Fruit fly (Drosophila melanogaster) whole organism, embryonic: ENCODE measurements around the gene SPoCk.

ENCODE experiments used
- CG10366 ChIP-seq: fragments of 200-800 bp; sonication (Bioruptor generic); IDR thresholded peaks from 2 replicates; pipeline ENCODE4 v1.3.6; 2022; ENCODE audit warnings: missing biosample characterization, missing genetic modification characterization
- CG12155 ChIP-seq: fragments of 200-800 bp; sonication (Bioruptor generic); optimal IDR thresholded peaks from 3 replicates; lab custom pipeline; 2016; ENCODE audit warnings: missing biosample characterization, missing genetic modification characterization
- CG12299 ChIP-seq: fragments of 200-800 bp; sonication (Bioruptor generic); optimal IDR thresholded peaks from 2 replicates; lab custom pipeline; 2018; ENCODE audit warnings: missing biosample characterization, mild to moderate bottlenecking, missing genetic modification characterization
- CG1602 ChIP-seq: fragments of 200-800 bp; sonication (Bioruptor generic); optimal IDR thresholded peaks from 3 replicates; lab custom pipeline; 2016; ENCODE audit warnings: missing biosample characterization, missing genetic modification characterization
- CG17359 ChIP-seq: fragments of 200-800 bp; sonication (Bioruptor generic); optimal IDR thresholded peaks from 3 replicates; lab custom pipeline; 2018; ENCODE audit warnings: missing biosample characterization, mild to moderate bottlenecking, missing genetic modification characterization, moderate library complexity
- CG17912 ChIP-seq: fragments of 200-800 bp; sonication (Bioruptor generic); optimal IDR thresholded peaks from 2 replicates; lab custom pipeline; 2018; ENCODE audit warnings: missing biosample characterization, mild to moderate bottlenecking, missing genetic modification characterization
- CG18262 ChIP-seq: fragments of 200-800 bp; optimal IDR thresholded peaks from 3 replicates; lab custom pipeline; 2019; ENCODE audit warnings: missing biosample characterization, mild to moderate bottlenecking, missing genetic modification characterization, moderate library complexity
- CG1832 ChIP-seq: fragments of 200-800 bp; sonication (Bioruptor generic); optimal IDR thresholded peaks from 2 replicates; lab custom pipeline; 2017; ENCODE audit warnings: missing biosample characterization, mild to moderate bottlenecking, missing genetic modification characterization, inconsistent platforms
- CG18619 ChIP-seq: fragments of 200-800 bp; sonication (Bioruptor generic); optimal IDR thresholded peaks from 3 replicates; lab custom pipeline; 2017; ENCODE audit warnings: missing biosample characterization, mild to moderate bottlenecking, missing genetic modification characterization
- CG3407 ChIP-seq: fragments of 200-800 bp; sonication (Bioruptor generic); optimal IDR thresholded peaks from 2 replicates; lab custom pipeline; 2018; ENCODE audit warnings: missing biosample characterization, mild to moderate bottlenecking, missing genetic modification characterization
- CG34422 ChIP-seq: fragments of 200-800 bp; sonication (Bioruptor generic); IDR thresholded peaks from 3 replicates; pipeline ENCODE4 v1.3.6; 2022; ENCODE audit warnings: missing biosample characterization, missing genetic modification characterization
- CG5245 ChIP-seq: fragments of 200-800 bp; sonication (Bioruptor generic); optimal IDR thresholded peaks from 3 replicates; lab custom pipeline; 2016; ENCODE audit warnings: missing biosample characterization, missing genetic modification characterization
- D19A ChIP-seq: fragments of 200-800 bp; optimal IDR thresholded peaks from 3 replicates; lab custom pipeline; 2019; ENCODE audit warnings: missing biosample characterization, mild to moderate bottlenecking, missing genetic modification characterization, moderate library complexity
- Dbx ChIP-seq: fragments of 200-800 bp; sonication (Bioruptor generic); IDR thresholded peaks from 3 replicates; pipeline ENCODE4 v1.3.6; 2022; ENCODE audit warnings: missing biosample characterization, missing genetic modification characterization
- Deaf1 ChIP-seq: fragments of 200-800 bp; optimal IDR thresholded peaks from 3 replicates; lab custom pipeline; 2019; ENCODE audit warnings: missing biosample characterization, mild to moderate bottlenecking, missing genetic modification characterization, moderate library complexity
- Doc2 ChIP-seq: fragments of 200-800 bp; sonication (Bioruptor generic); IDR thresholded peaks from 2 replicates; pipeline ENCODE4 v1.3.6; 2022; ENCODE audit warnings: missing biosample characterization, missing genetic modification characterization
- Doc3 ChIP-seq: fragments of 200-800 bp; sonication (Bioruptor generic); IDR thresholded peaks from 3 replicates; pipeline ENCODE4 v1.3.6; 2022; ENCODE audit warnings: missing biosample characterization, missing genetic modification characterization; ENCODE audit not compliant: partially characterized antibody
- Gug ChIP-seq: fragments of 200-800 bp; sonication (Bioruptor generic); IDR thresholded peaks from 4 replicates; pipeline ENCODE4 v1.3.6; 2022; ENCODE audit warnings: missing biosample characterization, missing genetic modification characterization
- H2.0 ChIP-seq: fragments of 200-800 bp; sonication (Bioruptor generic); IDR thresholded peaks from 2 replicates; pipeline ENCODE4 v1.3.6; 2022; ENCODE audit warnings: missing biosample characterization, missing genetic modification characterization
- HLH3B ChIP-seq: fragments of 200-800 bp; sonication (Bioruptor generic); IDR thresholded peaks from 2 replicates; pipeline ENCODE4 v1.3.6; 2022; ENCODE audit warnings: missing biosample characterization, missing genetic modification characterization
- Hey ChIP-seq: fragments of 200-800 bp; sonication (Bioruptor generic); optimal IDR thresholded peaks from 3 replicates; lab custom pipeline; 2018; ENCODE audit warnings: missing biosample characterization, mild to moderate bottlenecking, missing genetic modification characterization
- HmgD ChIP-seq: fragments of 200-800 bp; sonication (Bioruptor generic); optimal IDR thresholded peaks from 3 replicates; lab custom pipeline; 2016; ENCODE audit warnings: missing biosample characterization, missing genetic modification characterization
- Hr3 ChIP-seq: fragments of 200-800 bp; sonication (Bioruptor generic); optimal IDR thresholded peaks from 3 replicates; lab custom pipeline; 2016; ENCODE audit warnings: missing biosample characterization, missing genetic modification characterization
- MESR4 ChIP-seq: fragments of 200-800 bp; sonication (Bioruptor generic); optimal IDR thresholded peaks from 2 replicates; lab custom pipeline; 2018; ENCODE audit warnings: missing biosample characterization, mild to moderate bottlenecking, missing genetic modification characterization, moderate library complexity
- Myb ChIP-seq: fragments of 200-800 bp; sonication (Bioruptor generic); optimal IDR thresholded peaks from 2 replicates; lab custom pipeline; 2016; ENCODE audit warnings: missing biosample characterization, missing genetic modification characterization
- NfI ChIP-seq: fragments of 200-800 bp; sonication (Bioruptor generic); optimal IDR thresholded peaks from 3 replicates; lab custom pipeline; 2018; ENCODE audit warnings: missing biosample characterization, mild to moderate bottlenecking, missing genetic modification characterization, moderate library complexity
- Opbp ChIP-seq: fragments of 200-800 bp; sonication (Bioruptor generic); IDR thresholded peaks from 3 replicates; pipeline ENCODE4 v1.3.6; 2022; ENCODE audit warnings: missing biosample characterization, missing genetic modification characterization; ENCODE audit not compliant: partially characterized antibody
- Poxn ChIP-seq: fragments of 200-800 bp; sonication (Bioruptor generic); IDR thresholded peaks from 2 replicates; pipeline ENCODE4 v1.3.6; 2022; ENCODE audit warnings: missing biosample characterization, missing genetic modification characterization
- Sox100B ChIP-seq: fragments of 200-800 bp; sonication (Bioruptor generic); optimal IDR thresholded peaks from 3 replicates; lab custom pipeline; 2018; ENCODE audit warnings: missing biosample characterization, mild to moderate bottlenecking, missing genetic modification characterization
- amos ChIP-seq: fragments of 200-800 bp; sonication (Bioruptor generic); IDR thresholded peaks from 2 replicates; pipeline ENCODE4 v1.3.6; 2022; ENCODE audit warnings: missing biosample characterization, missing genetic modification characterization; ENCODE audit not compliant: partially characterized antibody
- crp ChIP-seq, 2 experiments: fragments of 200-800 bp; sonication (Bioruptor generic); optimal IDR thresholded peaks; 2 replicates in 1 of 2; 3 replicates in 1 of 2; lab custom pipeline; 2017; ENCODE audit warnings: missing biosample characterization in 2 of 2, missing genetic modification characterization in 2 of 2, mild to moderate bottlenecking in 1 of 2, moderate library complexity in 1 of 2
- eyg ChIP-seq: fragments of 200-800 bp; sonication (Bioruptor generic); optimal IDR thresholded peaks from 3 replicates; lab custom pipeline; 2016; ENCODE audit warnings: missing biosample characterization, missing genetic modification characterization
- fd102C ChIP-seq: fragments of 200-800 bp; sonication (Bioruptor generic); optimal IDR thresholded peaks from 2 replicates; lab custom pipeline; 2018; ENCODE audit warnings: missing biosample characterization, mild to moderate bottlenecking, missing genetic modification characterization, moderate library complexity
- gcm ChIP-seq: fragments of 200-800 bp; sonication (Bioruptor generic); optimal IDR thresholded peaks from 2 replicates; lab custom pipeline; 2019; ENCODE audit warnings: missing biosample characterization, mild to moderate bottlenecking, missing genetic modification characterization, moderate library complexity
- lbe ChIP-seq: fragments of 200-800 bp; sonication (Bioruptor generic); optimal IDR thresholded peaks from 2 replicates; lab custom pipeline; 2016; ENCODE audit warnings: missing biosample characterization, mild to moderate bottlenecking, missing genetic modification characterization
- lmd ChIP-seq: fragments of 200-800 bp; sonication (Bioruptor generic); IDR thresholded peaks from 2 replicates; pipeline ENCODE4 v1.3.6; 2022; ENCODE audit warnings: missing biosample characterization, missing genetic modification characterization
- lola ChIP-seq, 3 experiments: fragments of >200 bp in 2 of 3; fragments of 200-800 bp in 1 of 3; sonication (Bioruptor generic) in 1 of 3; optimal IDR thresholded peaks; 2 replicates each; lab custom pipeline; 2017 to 2019; ENCODE audit warnings: missing biosample characterization in 3 of 3, missing genetic modification characterization in 3 of 3, mild to moderate bottlenecking in 1 of 3, moderate library complexity in 1 of 3
- nom ChIP-seq: fragments of 200-800 bp; sonication (Bioruptor generic); optimal IDR thresholded peaks from 2 replicates; lab custom pipeline; 2017; ENCODE audit warnings: missing biosample characterization, missing genetic modification characterization, mild to moderate bottlenecking, moderate library complexity, missing genetic modification reagents
- org-1 ChIP-seq: fragments of 200-800 bp; sonication (Bioruptor generic); optimal IDR thresholded peaks from 2 replicates; lab custom pipeline; 2017; ENCODE audit warnings: missing biosample characterization, missing genetic modification characterization
- pan ChIP-seq, 4 experiments: fragments of >200 bp in 3 of 4; fragments of 200-800 bp in 1 of 4; sonication (Bioruptor generic) in 1 of 4; optimal IDR thresholded peaks in 3 of 4; IDR thresholded peaks in 1 of 4; 2 replicates each; pipeline versions ENCODE4 v1.3.6 to Lab custom; 2017 to 2022; ENCODE audit warnings: missing biosample characterization in 2 of 4, missing genetic modification characterization in 2 of 4, mixed read lengths in 1 of 4
- pho ChIP-seq: fragments of 200-800 bp; sonication (Bioruptor generic); optimal IDR thresholded peaks from 2 replicates; lab custom pipeline; 2016; ENCODE audit warnings: missing biosample characterization, missing genetic modification characterization
- pum ChIP-seq: fragments of 200-800 bp; sonication (Bioruptor generic); optimal IDR thresholded peaks from 2 replicates; lab custom pipeline; 2016; ENCODE audit warnings: missing biosample characterization, missing genetic modification characterization
- slp2 ChIP-seq: fragments of 200-800 bp; sonication (Bioruptor generic); optimal IDR thresholded peaks from 2 replicates; lab custom pipeline; 2016; ENCODE audit warnings: missing biosample characterization, missing genetic modification characterization
- sna ChIP-seq: fragments of 200-800 bp; sonication (Bioruptor generic); IDR thresholded peaks from 2 replicates; pipeline ENCODE4 v1.3.6; 2022; ENCODE audit warnings: missing biosample characterization, missing genetic modification characterization; ENCODE audit not compliant: partially characterized antibody
- sqz ChIP-seq: fragments of 200-800 bp; sonication (Bioruptor generic); optimal IDR thresholded peaks from 3 replicates; lab custom pipeline; 2018; ENCODE audit warnings: missing biosample characterization, mild to moderate bottlenecking, missing genetic modification characterization
- trh ChIP-seq: fragments of 200-800 bp; sonication (Bioruptor generic); optimal IDR thresholded peaks from 2 replicates; lab custom pipeline; 2016; ENCODE audit warnings: missing biosample characterization, missing genetic modification characterization
- vfl ChIP-seq: fragments of 200-800 bp; sonication (Bioruptor generic); optimal IDR thresholded peaks from 2 replicates; lab custom pipeline; 2016; ENCODE audit warnings: missing biosample characterization, missing genetic modification characterization
- wdn ChIP-seq: fragments of 200-800 bp; sonication (Bioruptor generic); IDR thresholded peaks from 2 replicates; pipeline ENCODE4 v1.3.6; 2022; ENCODE audit warnings: missing biosample characterization, missing genetic modification characterization

Gene SPoCk

DNA sequence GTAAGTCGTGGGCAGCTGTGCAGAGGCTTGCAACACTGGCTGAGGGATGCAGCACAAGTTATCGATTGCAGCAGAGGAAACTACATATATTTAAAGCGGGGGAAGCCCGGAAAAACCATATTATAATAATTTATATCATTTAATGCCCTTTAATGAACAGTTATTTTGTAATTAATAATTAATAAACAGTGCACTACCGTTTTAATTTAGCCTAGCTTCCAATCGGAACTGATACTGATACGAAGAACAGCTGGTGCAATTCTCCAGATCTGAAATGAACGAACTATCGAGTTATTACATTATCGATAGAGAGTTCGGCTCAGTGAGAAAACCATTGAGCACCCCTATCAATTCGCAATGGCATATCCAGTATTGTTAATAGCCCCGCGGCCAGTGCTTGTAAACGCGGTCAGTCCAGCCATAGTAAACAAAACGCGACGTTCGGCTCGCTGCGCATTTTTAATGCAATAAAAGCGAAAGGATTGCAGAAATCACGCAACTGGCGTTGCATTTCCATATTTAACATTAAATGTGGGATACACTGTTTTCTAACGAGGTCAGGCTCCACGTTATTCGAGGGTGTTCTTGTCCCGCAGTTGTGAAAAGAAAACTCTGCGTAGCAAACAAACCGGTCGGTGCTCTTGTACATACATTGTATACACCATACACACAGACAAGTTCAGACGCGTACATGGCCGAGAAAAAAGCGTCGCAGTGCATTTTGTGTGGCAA is 7.7 kb upstream of the SPoCk start, which contains the start of gene CG7369 (continued):
- peak; percentile 57 for TF ChIP-seq CG3407 (GFP tag; lab: Kevin White, UChicago)
- peak; percentile 49 for TF ChIP-seq H2.0 (GFP tag; lab: Robert Waterston, UW)
- TF ChIP-seq CG12299 (tag; lab: Kevin White, UChicago): peak; percentile 54
- peak; percentile 92 for TF ChIP-seq lbe (GFP tag; lab: Kevin White, UChicago)
- no peak for TF ChIP-seq fd102C (GFP tag; lab: Kevin White, UChicago)
- peak; percentile 79 for TF ChIP-seq Gug (GFP tag; lab: Robert Waterston, UW)
- peak; percentile 36 for TF ChIP-seq eyg (GFP tag; lab: Kevin White, UChicago)
- TF ChIP-seq Sox100B (GFP tag; lab: Kevin White, UChicago): peak; percentile 81
- peak; percentile 37 for TF ChIP-seq slp2
- peak; percentile 87 for TF ChIP-seq CG1602
- peak in 1 of 3 experiments; percentile 71 for TF ChIP-seq lola (GFP tag; optimal IDR thresholded peaks at IDR 0.05; lab: Kevin White, UChicago)
- peak; percentile 85 for TF ChIP-seq sna (GFP tag; lab: Robert Waterston, UW)
- TF ChIP-seq pum: peak; percentile 67
- TF ChIP-seq gcm (GFP tag; lab: Kevin White, UChicago): peak; percentile 55
- TF ChIP-seq NfI (GFP tag; lab: Kevin White, UChicago): peak; percentile 83
- TF ChIP-seq CG1832 (GFP tag; lab: Kevin White, UChicago): no peak
- TF ChIP-seq Poxn: peak; percentile 57; the same call in 1 of the 2 replicates
- peak; percentile 34 to 81 for TF ChIP-seq crp (GFP tag; optimal IDR thresholded peaks at IDR 0.05; lab: Kevin White, UChicago)
- peak; percentile 67 for TF ChIP-seq trh (GFP tag; lab: Kevin White, UChicago)
- TF ChIP-seq vfl (GFP tag; lab: Kevin White, UChicago): peak; percentile 84
- TF ChIP-seq nom (GFP tag; lab: Kevin White, UChicago): peak; percentile 39
- TF ChIP-seq Opbp (GFP tag; lab: Robert Waterston, UW): peak; percentile 53; the same call in 2 of the 3 replicates
- TF ChIP-seq CG18262: peak; percentile 81
- TF ChIP-seq HLH3B (GFP tag; lab: Robert Waterston, UW): peak; percentile 61; the same call in 1 of the 2 replicates
- no peak for TF ChIP-seq sqz (GFP tag; lab: Kevin White, UChicago)
- TF ChIP-seq wdn (GFP tag; lab: Robert Waterston, UW): peak; percentile 78; the same call in 1 of the 2 replicates
- no peak; the same call in none of the 2 replicates for TF ChIP-seq lmd
- peak; percentile 57 for TF ChIP-seq D19A (tag; lab: Kevin White, UChicago)
- peak; percentile 89 for TF ChIP-seq CG18619
- peak; percentile 87 for TF ChIP-seq Hr3 (GFP tag; lab: Kevin White, UChicago)
- no peak for TF ChIP-seq pan (optimal IDR thresholded peaks at IDR 0.05; lab: Kevin White, UChicago)
- peak in 1 of 2 experiments; percentile 74 for TF ChIP-seq pan (GFP tag; optimal IDR thresholded peaks at IDR 0.05 in 1 of 2, IDR thresholded peaks at IDR 0.05 in 1 of 2)
- TF ChIP-seq org-1 (GFP tag; lab: Kevin White, UChicago): peak; percentile 25
- TF ChIP-seq HmgD (GFP tag; lab: Kevin White, UChicago): no peak
- peak; percentile 78 for TF ChIP-seq CG5245 (GFP tag; lab: Kevin White, UChicago)
- peak; percentile 75 for TF ChIP-seq CG10366
- peak; percentile 56 for TF ChIP-seq Deaf1 (tag; lab: Kevin White, UChicago)
- peak; percentile 62 for TF ChIP-seq Myb (GFP tag; lab: Kevin White, UChicago)
- no peak for TF ChIP-seq CG17912 (GFP tag; lab: Kevin White, UChicago)
- peak; percentile 10 for TF ChIP-seq Hey (tag; lab: Kevin White, UChicago)
- peak; percentile 83 for TF ChIP-seq pho (GFP tag; lab: Kevin White, UChicago)
- TF ChIP-seq CG17359 (tag; lab: Kevin White, UChicago): peak; percentile 65
- peak; percentile 55; the same call in 1 of the 2 replicates for TF ChIP-seq Doc2
- peak; percentile 86 for TF ChIP-seq Doc3 (GFP tag; lab: Robert Waterston, UW)
- peak; percentile 72 for TF ChIP-seq CG34422 (GFP tag; lab: Robert Waterston, UW)
- peak; percentile 63 for TF ChIP-seq amos
- TF ChIP-seq CG12155: peak; percentile 90
- TF ChIP-seq Dbx (GFP tag; lab: Robert Waterston, UW): peak; percentile 89
- peak; percentile 27 for TF ChIP-seq MESR4 (GFP tag; lab: Kevin White, UChicago)
